Fruit fly (Drosophila melanogaster): Measurements from ENCODE around the gene CG3223.

Gene CG3223

DNA sequence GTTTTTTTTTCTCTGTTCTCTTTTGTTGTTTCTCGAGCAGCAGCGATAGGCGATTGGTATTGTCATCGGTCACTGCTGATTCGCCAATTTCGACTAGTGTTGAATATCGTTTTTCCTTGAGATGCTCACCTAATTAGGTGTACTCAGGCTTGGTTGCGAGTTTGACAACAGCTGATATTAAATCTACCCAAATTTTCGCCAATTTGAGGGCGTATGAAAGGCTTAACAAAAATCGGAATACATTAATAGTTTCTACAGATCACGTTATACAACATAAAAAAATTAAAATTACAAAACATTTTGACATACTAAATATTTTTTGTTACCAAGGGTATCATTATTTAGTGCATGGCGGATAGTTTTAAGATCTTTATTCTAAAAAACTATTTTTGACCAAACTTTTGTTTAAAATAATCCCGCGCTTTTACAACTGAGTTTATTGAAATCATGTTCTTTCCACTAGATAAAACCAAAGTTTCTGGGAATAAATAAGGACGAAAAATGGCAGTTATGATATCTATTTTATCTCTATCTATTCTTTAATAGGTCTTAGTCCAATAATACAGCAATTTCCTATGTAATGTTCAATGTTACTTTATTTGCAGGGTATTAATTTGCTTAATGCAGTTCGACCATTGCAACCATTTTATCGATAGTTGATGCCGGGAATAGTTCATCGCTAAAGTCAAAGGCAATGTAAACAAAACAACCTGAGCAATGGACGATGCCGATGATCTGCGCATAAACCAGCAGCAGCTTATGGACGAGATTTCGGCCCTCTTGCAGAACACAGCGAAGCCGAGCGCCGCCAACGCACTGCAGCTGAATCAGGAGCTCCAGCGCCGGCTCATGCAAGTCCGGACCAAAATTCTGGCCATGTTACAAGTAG, 4.2 kb downstream of the CG3223 start, which contains the start of the genes CG10435 and Pbp95 (continued):
- TF ChIP-seq Kr (GFP tag; optimal IDR thresholded peaks at IDR 0.05) (no peak), CG15514 (GFP tag; optimal IDR thresholded peaks at IDR 0.05) (peak; percentile 86), Tbp (GFP tag; optimal IDR thresholded peaks at IDR 0.05) (no peak), scrt (GFP tag; optimal IDR thresholded peaks at IDR 0.05) (no peak), cwo (GFP tag; optimal IDR thresholded peaks at IDR 0.05) (no peak), Vsx1 (GFP tag; optimal IDR thresholded peaks at IDR 0.05) (no peak), bcd (GFP tag; optimal IDR thresholded peaks at IDR 0.05) (peak; percentile 48), knrl (GFP tag; IDR thresholded peaks at IDR 0.05; ENCODE audit: partially characterized antibody) (peak; percentile 68), Atf-2 (GFP tag; optimal IDR thresholded peaks at IDR 0.05) (peak; percentile 45), mld (GFP tag; IDR thresholded peaks at IDR 0.05; ENCODE audit: partially characterized antibody) (0 out of 3 replicates have a peak, but pooled peaks have one; percentile 51), CG4707 (GFP tag; optimal IDR thresholded peaks at IDR 0.05) (no peak), Spps (tag; optimal IDR thresholded peaks at IDR 0.05) (no peak), Jarid2 (GFP tag; optimal IDR thresholded peaks at IDR 0.05) (no peak), PHDP (tag; optimal IDR thresholded peaks at IDR 0.05) (no peak), CG2116 (GFP tag; optimal IDR thresholded peaks at IDR 0.05) (peak; percentile 56), grn (GFP tag; optimal IDR thresholded peaks at IDR 0.05) (no peak), CG4282 (GFP tag; optimal IDR thresholded peaks at IDR 0.05) (no peak), CG18599 (GFP tag; optimal IDR thresholded peaks at IDR 0.05) (no peak), Xbp1 (GFP tag; optimal IDR thresholded peaks at IDR 0.05) (peak; percentile 66), CG10543 (GFP tag; optimal IDR thresholded peaks at IDR 0.05) (no peak), Max (GFP tag; optimal IDR thresholded peaks at IDR 0.05) (peak; percentile 59), gsb (GFP tag; IDR thresholded peaks at IDR 0.05) (0 out of 2 replicates have a peak, but pooled peaks have one; percentile 20), fru (optimal IDR thresholded peaks at IDR 0.05) (no peak), Nf-YB (GFP tag; optimal IDR thresholded peaks at IDR 0.05) (no peak), CG1024 (GFP tag; IDR thresholded peaks at IDR 0.05) (0 out of 2 replicates have a peak, but pooled peaks have one; percentile 39), slou (GFP tag; optimal IDR thresholded peaks at IDR 0.05) (no peak), CG3726 (GFP tag; IDR thresholded peaks at IDR 0.05) (no peak), sc (optimal IDR thresholded peaks at IDR 0.05) (no peak), sc (GFP tag; optimal IDR thresholded peaks at IDR 0.05) (no peak), Ptx1 (GFP tag; IDR thresholded peaks at IDR 0.05) (peak; percentile 38), MBD-R2 (GFP tag; IDR thresholded peaks at IDR 0.05) (peak; percentile 79), bsh (GFP tag; optimal IDR thresholded peaks at IDR 0.05) (peak in 1 of 2 experiments; percentile 34), Dip2 (GFP tag; IDR thresholded peaks at IDR 0.05) (no peak), vnd (GFP tag; IDR thresholded peaks at IDR 0.05; ENCODE audit: partially characterized antibody) (peak; percentile 55; the same call in 2 of the 3 replicates), CG12744 (GFP tag; optimal IDR thresholded peaks at IDR 0.05) (no peak), CG17186 (GFP tag; optimal IDR thresholded peaks at IDR 0.05) (no peak), trem (tag; optimal IDR thresholded peaks at IDR 0.05) (no peak), sens-2 (GFP tag; IDR thresholded peaks at IDR 0.05) (no peak), ken (GFP tag; IDR thresholded peaks at IDR 0.05) (0 out of 3 replicates have a peak, but pooled peaks have one; percentile 34), BEAF-32 (GFP tag; optimal IDR thresholded peaks at IDR 0.05) (peak; percentile 74), CG11696 (GFP tag; IDR thresholded peaks at IDR 0.05) (no peak), CG9215 (GFP tag; IDR thresholded peaks at IDR 0.05) (peak; percentile 62), nerfin-2 (GFP tag; IDR thresholded peaks at IDR 0.05; ENCODE audit: partially characterized antibody) (0 out of 2 replicates have a peak, but pooled peaks have one; percentile 32), Blimp-1 (GFP tag; optimal IDR thresholded peaks at IDR 0.05) (no peak), CG8944 (GFP tag; optimal IDR thresholded peaks at IDR 0.05) (peak; percentile 24), ap (GFP tag; IDR thresholded peaks at IDR 0.05) (0 out of 2 replicates have a peak, but pooled peaks have one; percentile 13), CG1529 (GFP tag; optimal IDR thresholded peaks at IDR 0.05) (no peak), ftz-f1 (GFP tag; optimal IDR thresholded peaks at IDR 0.05) (no peak)
